Worm (Caenorhabditis elegans) whole organism, L1 larva: ENCODE data around the gene F58E6.5.

Source experiments
- fkh-10 ChIP-seq: sonication (generic microtip); optimal IDR thresholded peaks from 2 replicates; lab custom pipeline; 2017; ENCODE audit warnings: missing biosample characterization, missing genetic modification reagents, missing genetic modification characterization
- irx-1 ChIP-seq: sonication (generic microtip); optimal IDR thresholded peaks from 2 replicates; lab custom pipeline; 2016; ENCODE audit warnings: missing genetic modification characterization, missing compliant biosample characterization
- lin-39 ChIP-seq: fragments of 150-350 bp; optimal IDR thresholded peaks from 2 replicates; lab custom pipeline; 2014; ENCODE audit warnings: missing biosample characterization, missing genetic modification reagents, missing genetic modification characterization
- nhr-12 ChIP-seq: sonication (generic microtip); optimal IDR thresholded peaks from 2 replicates; lab custom pipeline; 2017; ENCODE audit warnings: missing biosample characterization, missing genetic modification characterization
- snpc-4 ChIP-seq: fragments of 150-350 bp; optimal IDR thresholded peaks from 2 replicates; lab custom pipeline; 2014; ENCODE audit warnings: missing biosample characterization, missing genetic modification characterization

DNA sequence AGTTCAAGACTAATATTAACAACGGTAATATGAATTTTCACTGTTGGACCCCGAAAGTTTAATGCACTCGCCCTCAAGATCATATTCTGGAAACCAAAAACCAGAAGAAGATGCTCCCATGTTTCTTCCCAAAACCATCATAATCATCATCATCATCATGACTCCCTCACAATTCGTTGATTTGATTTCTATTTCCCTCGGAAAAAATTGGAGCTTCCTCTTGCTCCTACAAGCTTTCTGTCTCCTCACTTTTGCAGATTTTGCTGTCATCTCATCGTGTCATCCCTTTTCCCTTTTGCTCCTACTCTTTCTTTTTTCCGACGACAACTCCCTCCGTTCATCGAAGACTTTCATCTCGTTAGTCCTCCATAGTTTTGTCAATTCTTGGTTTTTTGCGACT, 17.6 kb upstream of the F58E6.5 start, which contains the start of gene F46B6.2:
- TF ChIP-seq snpc-4 (no peak), fkh-10 (peak; percentile 56), lin-39 (no peak), irx-1 (tag; lab: Kevin White, UChicago) (no peak), nhr-12 (tag; lab: Kevin White, UChicago) (no peak)
